Fruit fly (Drosophila melanogaster): ENCODE results near the gene CycJ.

DNA sequence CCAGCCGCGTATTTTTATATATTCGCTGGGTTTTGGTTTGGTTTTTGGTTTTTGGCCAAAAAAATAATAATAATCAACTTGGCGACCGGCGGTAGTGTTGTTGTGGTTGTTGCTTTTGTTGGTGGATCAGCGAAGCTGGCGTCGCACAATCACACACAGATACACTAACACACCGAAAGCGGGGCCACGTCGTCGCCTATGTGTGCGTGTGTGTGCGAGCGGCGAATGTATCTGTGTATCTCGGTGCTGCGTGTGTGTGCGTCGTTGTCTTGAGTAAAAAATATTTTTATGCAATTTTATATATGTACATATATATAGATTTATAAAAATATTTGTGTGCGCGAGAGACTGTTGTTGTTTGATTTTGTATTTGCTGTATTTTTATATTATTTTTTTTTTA is 49.1 kb upstream of the CycJ start:
- TF ChIP-seq D1 (tag; optimal IDR thresholded peaks at IDR 0.05) = no peak
- TF ChIP-seq Pif1B (GFP tag; optimal IDR thresholded peaks at IDR 0.05) = no peak
- TF ChIP-seq CG8301 (tag; optimal IDR thresholded peaks at IDR 0.05) = no peak
- no peak for TF ChIP-seq Snoo (tag; optimal IDR thresholded peaks at IDR 0.05)
- TF ChIP-seq gl (tag; optimal IDR thresholded peaks at IDR 0.05) = no peak
- TF ChIP-seq CG14655 (GFP tag; optimal IDR thresholded peaks at IDR 0.05) = peak; percentile 14
- TF ChIP-seq CG9948 (tag; optimal IDR thresholded peaks at IDR 0.05) = no peak
- TF ChIP-seq EcR (GFP tag; optimal IDR thresholded peaks at IDR 0.05) = peak; percentile 28
- TF ChIP-seq CG32121 (GFP tag; IDR thresholded peaks at IDR 0.05) = peak; percentile 42; the same call in 1 of the 2 replicates
- TF ChIP-seq CG13204 (GFP tag; optimal IDR thresholded peaks at IDR 0.05) = no peak
- TF ChIP-seq CG4496 (GFP tag; IDR thresholded peaks at IDR 0.05) = peak; percentile 25; the same call in 1 of the 3 replicates

All from whole organism, pupa.